Fruit fly (Drosophila melanogaster) whole organism, embryonic: ENCODE results near the gene mRpL32.

ENCODE experiments used
- B-H2 ChIP-seq: fragments of 200-800 bp; sonication (Bioruptor generic); optimal IDR thresholded peaks from 2 replicates; lab custom pipeline; 2018; ENCODE audit warnings: missing biosample characterization, mild to moderate bottlenecking, missing genetic modification characterization
- BEAF-32 ChIP-seq: fragments of 200-800 bp; sonication (Bioruptor generic); optimal IDR thresholded peaks from 3 replicates; lab custom pipeline; 2017; ENCODE audit warnings: missing biosample characterization, missing genetic modification characterization, mild to moderate bottlenecking, moderate library complexity, missing genetic modification reagents
- CG10654 ChIP-seq: fragments of 200-800 bp; sonication (Bioruptor generic); optimal IDR thresholded peaks from 2 replicates; lab custom pipeline; 2016; ENCODE audit warnings: missing biosample characterization, missing genetic modification characterization
- CG10959 ChIP-seq: fragments of 200-800 bp; sonication (Bioruptor generic); IDR thresholded peaks from 2 replicates; pipeline ENCODE4 v1.3.6; 2022; ENCODE audit warnings: missing biosample characterization, missing genetic modification characterization
- CG12104 ChIP-seq: fragments of 200-800 bp; sonication (Bioruptor generic); optimal IDR thresholded peaks from 3 replicates; lab custom pipeline; 2016; ENCODE audit warnings: missing biosample characterization, missing genetic modification characterization
- CG13296 ChIP-seq: fragments of 200-800 bp; sonication (Bioruptor generic); optimal IDR thresholded peaks from 3 replicates; lab custom pipeline; 2018; ENCODE audit warnings: missing biosample characterization, mild to moderate bottlenecking, missing genetic modification characterization
- CG14667 ChIP-seq: fragments of 200-800 bp; sonication (Bioruptor generic); IDR thresholded peaks from 2 replicates; pipeline ENCODE4 v1.3.6; 2022; ENCODE audit warnings: missing biosample characterization, missing genetic modification characterization
- CG17361 ChIP-seq: fragments of 200-800 bp; sonication (Bioruptor generic); IDR thresholded peaks from 3 replicates; pipeline ENCODE4 v1.3.6; 2022; ENCODE audit warnings: missing biosample characterization, missing genetic modification characterization
- CG18619 ChIP-seq: fragments of 200-800 bp; sonication (Bioruptor generic); optimal IDR thresholded peaks from 3 replicates; lab custom pipeline; 2017; ENCODE audit warnings: missing biosample characterization, mild to moderate bottlenecking, missing genetic modification characterization
- CG2116 ChIP-seq: fragments of 200-800 bp; sonication (Bioruptor generic); optimal IDR thresholded peaks from 3 replicates; lab custom pipeline; 2018; ENCODE audit warnings: missing biosample characterization, mild to moderate bottlenecking, missing genetic modification characterization
- CG2199 ChIP-seq: fragments of 200-800 bp; sonication (Bioruptor generic); IDR thresholded peaks from 3 replicates; pipeline ENCODE4 v1.3.6; 2022; ENCODE audit warnings: missing biosample characterization, missing genetic modification characterization
- CG4424 ChIP-seq: fragments of 200-800 bp; sonication (Bioruptor generic); optimal IDR thresholded peaks from 3 replicates; lab custom pipeline; 2016; ENCODE audit warnings: missing biosample characterization, missing genetic modification characterization
- CG6683 ChIP-seq: fragments of 200-800 bp; sonication (Bioruptor generic); optimal IDR thresholded peaks from 2 replicates; lab custom pipeline; 2017; ENCODE audit warnings: missing biosample characterization, mild to moderate bottlenecking, missing genetic modification characterization, missing genetic modification reagents
- CG6689 ChIP-seq: fragments of 200-800 bp; sonication (Bioruptor generic); IDR thresholded peaks from 2 replicates; pipeline ENCODE4 v1.3.6; 2022; ENCODE audit warnings: missing biosample characterization, missing genetic modification characterization
- CG8388 ChIP-seq: fragments of 200-800 bp; sonication (Bioruptor generic); optimal IDR thresholded peaks from 2 replicates; lab custom pipeline; 2019; ENCODE audit warnings: missing biosample characterization, mild to moderate bottlenecking, missing genetic modification characterization, moderate library complexity
- D ChIP-seq, 2 experiments: fragments of 200-800 bp in 1 of 2; fragments of >200 bp in 1 of 2; sonication (Bioruptor generic) in 1 of 2; optimal IDR thresholded peaks; 2 replicates in 1 of 2; 3 replicates in 1 of 2; lab custom pipeline; 2017; ENCODE audit warnings: mild to moderate bottlenecking in 1 of 2, missing biosample characterization in 1 of 2, missing genetic modification characterization in 1 of 2, missing genetic modification reagents in 1 of 2
- D19B ChIP-seq: fragments of 200-800 bp; sonication (Bioruptor generic); optimal IDR thresholded peaks from 2 replicates; lab custom pipeline; 2017; ENCODE audit warnings: missing biosample characterization, mild to moderate bottlenecking, missing genetic modification characterization
- Dll ChIP-seq: fragments of 200-800 bp; sonication (Bioruptor generic); IDR thresholded peaks from 4 replicates; pipeline ENCODE4 v1.3.6; 2022; ENCODE audit warnings: missing biosample characterization, missing genetic modification characterization; ENCODE audit not compliant: partially characterized antibody
- H15 ChIP-seq: fragments of 200-800 bp; sonication (Bioruptor generic); IDR thresholded peaks from 3 replicates; pipeline ENCODE4 v1.3.6; 2022; ENCODE audit warnings: missing biosample characterization, missing genetic modification characterization
- Lim3 ChIP-seq: fragments of 200-800 bp; sonication (Bioruptor generic); IDR thresholded peaks from 2 replicates; pipeline ENCODE4 v1.3.6; 2022; ENCODE audit warnings: missing biosample characterization, missing genetic modification characterization
- Med ChIP-seq: fragments of 200-800 bp; sonication (Bioruptor generic); peaks from one replicate; lab custom pipeline; 2016; ENCODE audit warnings: missing biosample characterization, missing genetic modification characterization, mild to moderate bottlenecking, inconsistent platforms, moderate library complexity
- NC2β ChIP-seq: fragments of 200-800 bp; sonication (Bioruptor generic); optimal IDR thresholded peaks from 2 replicates; lab custom pipeline; 2016; ENCODE audit warnings: missing biosample characterization, missing genetic modification characterization
- Nf-YC ChIP-seq: fragments of 200-800 bp; optimal IDR thresholded peaks from 3 replicates; lab custom pipeline; 2019; ENCODE audit warnings: missing biosample characterization, mild to moderate bottlenecking, missing genetic modification characterization, moderate library complexity
- Pdp1 ChIP-seq, 2 experiments: fragments of 200-800 bp; sonication (Bioruptor generic); optimal IDR thresholded peaks; 3 replicates each; lab custom pipeline; 2016; ENCODE audit warnings: missing biosample characterization in 2 of 2, missing genetic modification characterization in 2 of 2, mild to moderate bottlenecking in 1 of 2, moderate library complexity in 1 of 2
- Side ChIP-seq: fragments of 200-800 bp; sonication (Bioruptor generic); optimal IDR thresholded peaks from 2 replicates; lab custom pipeline; 2016; ENCODE audit warnings: missing biosample characterization, missing genetic modification characterization
- Spps ChIP-seq: fragments of 200-800 bp; sonication (Bioruptor generic); optimal IDR thresholded peaks from 2 replicates; lab custom pipeline; 2018; ENCODE audit warnings: missing biosample characterization, mild to moderate bottlenecking, missing genetic modification characterization
- TFAM ChIP-seq: fragments of 200-800 bp; sonication (Bioruptor generic); optimal IDR thresholded peaks from 2 replicates; lab custom pipeline; 2017; ENCODE audit warnings: missing biosample characterization, missing genetic modification characterization, inconsistent platforms
- Taf1 ChIP-seq: fragments of 200-800 bp; sonication (Bioruptor generic); IDR thresholded peaks from 2 replicates; pipeline ENCODE4 v1.3.6; 2022; ENCODE audit warnings: missing biosample characterization, missing genetic modification characterization
- ase ChIP-seq: fragments of 200-800 bp; sonication (Bioruptor generic); IDR thresholded peaks from 3 replicates; pipeline ENCODE4 v1.3.6; 2022; ENCODE audit warnings: missing biosample characterization, missing genetic modification characterization
- chinmo ChIP-seq: fragments of 200-800 bp; sonication (Bioruptor generic); IDR thresholded peaks from 4 replicates; pipeline ENCODE4 v1.3.6; 2022; ENCODE audit warnings: missing biosample characterization, missing genetic modification characterization; ENCODE audit not compliant: partially characterized antibody
- dati ChIP-seq: fragments of 200-800 bp; sonication (Bioruptor generic); IDR thresholded peaks from 2 replicates; pipeline ENCODE4 v1.3.6; 2022; ENCODE audit warnings: missing biosample characterization, missing genetic modification characterization
- dimm ChIP-seq: fragments of 200-800 bp; sonication (Bioruptor generic); IDR thresholded peaks from 2 replicates; pipeline ENCODE4 v1.3.6; 2022; ENCODE audit warnings: missing biosample characterization, missing genetic modification characterization
- exex ChIP-seq: fragments of 200-800 bp; sonication (Bioruptor generic); optimal IDR thresholded peaks from 4 replicates; lab custom pipeline; 2018; ENCODE audit warnings: missing biosample characterization, mild to moderate bottlenecking, missing genetic modification characterization, moderate library complexity
- nau ChIP-seq: fragments of 200-800 bp; sonication (Bioruptor generic); optimal IDR thresholded peaks from 3 replicates; lab custom pipeline; 2017; ENCODE audit warnings: missing biosample characterization, mild to moderate bottlenecking, missing genetic modification characterization, missing genetic modification reagents
- odd ChIP-seq: fragments of 200-800 bp; sonication (Bioruptor generic); optimal IDR thresholded peaks from 2 replicates; lab custom pipeline; 2017; ENCODE audit warnings: missing biosample characterization, mild to moderate bottlenecking, missing genetic modification characterization
- prd ChIP-seq, 3 experiments: fragments of >200 bp in 2 of 3; fragments of 200-800 bp in 1 of 3; sonication (Bioruptor generic) in 1 of 3; optimal IDR thresholded peaks in 2 of 3; IDR thresholded peaks in 1 of 3; 2 replicates in 2 of 3; 3 replicates in 1 of 3; pipeline versions ENCODE4 v1.3.6 to Lab custom; 2017 to 2022; ENCODE audit warnings: missing biosample characterization in 1 of 3, missing genetic modification characterization in 1 of 3
- pzg ChIP-seq: fragments of 200-800 bp; sonication (Bioruptor generic); optimal IDR thresholded peaks from 3 replicates; lab custom pipeline; 2018; ENCODE audit warnings: missing biosample characterization, mild to moderate bottlenecking, missing genetic modification characterization, moderate library complexity
- run ChIP-seq: fragments of 200-800 bp; sonication (Bioruptor generic); optimal IDR thresholded peaks from 3 replicates; lab custom pipeline; 2018; ENCODE audit warnings: missing biosample characterization, mild to moderate bottlenecking, missing genetic modification characterization
- sens ChIP-seq: fragments of 200-800 bp; sonication (Bioruptor generic); peaks from one replicate; lab custom pipeline; 2016; ENCODE audit warnings: missing biosample characterization, missing genetic modification characterization
- shn ChIP-seq: fragments of 200-800 bp; sonication (Bioruptor generic); optimal IDR thresholded peaks from 3 replicates; lab custom pipeline; 2016; ENCODE audit warnings: missing biosample characterization, missing genetic modification characterization
- stwl ChIP-seq: fragments of 200-800 bp; sonication (Bioruptor generic); optimal IDR thresholded peaks from 3 replicates; lab custom pipeline; 2018; ENCODE audit warnings: missing biosample characterization, mild to moderate bottlenecking, missing genetic modification characterization, moderate library complexity
- tgo ChIP-seq: fragments of 200-800 bp; sonication (Bioruptor generic); IDR thresholded peaks from 3 replicates; pipeline ENCODE4 v1.3.6; 2022; ENCODE audit warnings: missing biosample characterization, missing genetic modification characterization
- tll ChIP-seq, 2 experiments: fragments of 200-800 bp in 1 of 2; fragments of >200 bp in 1 of 2; sonication (Bioruptor generic) in 1 of 2; optimal IDR thresholded peaks; 2 replicates each; lab custom pipeline; 2017 to 2019; ENCODE audit warnings: missing biosample characterization in 2 of 2, missing genetic modification characterization in 2 of 2, mild to moderate bottlenecking in 1 of 2, moderate library complexity in 1 of 2
- twi ChIP-seq: fragments of 200-800 bp; optimal IDR thresholded peaks from 2 replicates; lab custom pipeline; 2019; ENCODE audit warnings: missing biosample characterization, mild to moderate bottlenecking, missing genetic modification characterization, moderate library complexity
- tx ChIP-seq: fragments of 200-800 bp; sonication (Bioruptor generic); optimal IDR thresholded peaks from 2 replicates; lab custom pipeline; 2016; ENCODE audit warnings: missing biosample characterization, missing genetic modification characterization
- vfl ChIP-seq: fragments of 200-800 bp; sonication (Bioruptor generic); optimal IDR thresholded peaks from 2 replicates; lab custom pipeline; 2016; ENCODE audit warnings: missing biosample characterization, missing genetic modification characterization
- wor ChIP-seq: fragments of 200-800 bp; sonication (Bioruptor generic); IDR thresholded peaks from 2 replicates; pipeline ENCODE4 v1.3.6; 2022; ENCODE audit warnings: missing biosample characterization, missing genetic modification characterization
- zf30C ChIP-seq: fragments of 200-800 bp; sonication (Bioruptor generic); optimal IDR thresholded peaks from 3 replicates; lab custom pipeline; 2018; ENCODE audit warnings: missing biosample characterization, mild to moderate bottlenecking, missing genetic modification characterization

mRpL32 gene

DNA sequence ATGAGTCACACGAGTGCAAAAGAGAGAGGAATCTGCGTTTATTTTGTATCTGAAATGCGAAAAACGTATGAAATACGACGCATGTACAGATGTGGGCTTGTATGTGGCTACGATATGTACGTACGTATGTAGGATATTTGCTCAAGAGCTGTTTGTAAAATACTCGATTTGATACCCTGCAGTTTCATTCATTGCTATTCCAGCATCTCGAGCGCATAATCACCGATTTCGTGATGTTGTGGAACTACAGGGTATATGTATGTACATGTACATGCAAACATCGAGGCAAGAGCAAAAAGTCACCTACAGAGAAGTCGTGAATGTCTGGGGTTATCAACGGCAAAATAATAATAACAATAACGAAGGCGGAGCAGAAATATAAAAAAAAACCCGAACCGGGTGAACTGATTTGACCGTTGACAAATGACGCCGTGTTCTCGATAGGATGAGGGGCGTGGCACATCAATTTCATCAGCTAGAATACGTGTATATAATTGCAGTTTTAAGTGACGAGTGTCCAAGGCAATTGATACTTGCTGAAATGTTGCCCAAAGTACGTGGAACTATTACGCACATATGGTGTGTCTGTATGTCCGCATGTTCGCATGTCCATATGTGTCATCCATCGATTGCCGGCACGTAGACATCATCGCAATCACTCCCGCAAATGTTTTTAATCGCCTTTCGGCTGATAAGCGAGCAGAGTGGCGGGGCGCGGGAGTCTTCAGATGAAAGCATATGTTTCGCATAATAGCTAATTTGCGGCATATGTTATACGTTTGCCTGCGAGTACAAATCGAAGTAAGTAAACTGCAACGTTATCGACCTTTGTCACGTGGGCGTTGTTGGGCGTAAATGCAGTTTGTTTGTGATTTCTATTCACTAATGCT, 28.5 kb upstream of the mRpL32 start:
- peak; percentile 80 for TF ChIP-seq exex (tag; lab: Kevin White, UChicago)
- no peak for TF ChIP-seq stwl (tag; lab: Kevin White, UChicago)
- no peak for TF ChIP-seq dati (GFP tag; lab: Robert Waterston, UW)
- 0 out of 4 replicates have a peak, but pooled peaks have one; percentile 1 for TF ChIP-seq Dll (GFP tag; lab: Robert Waterston, UW)
- no peak for TF ChIP-seq pzg (GFP tag; lab: Kevin White, UChicago)
- TF ChIP-seq CG10654, result no peak
- TF ChIP-seq vfl, result no peak
- no peak for TF ChIP-seq CG4424
- no peak for TF ChIP-seq nau
- no peak for TF ChIP-seq CG10959 (GFP tag; lab: Robert Waterston, UW)
- no peak for TF ChIP-seq shn (GFP tag; lab: Kevin White, UChicago)
- no peak for TF ChIP-seq Lim3 (GFP tag; lab: Robert Waterston, UW)
- TF ChIP-seq tx (GFP tag; lab: Kevin White, UChicago), result no peak
- TF ChIP-seq CG18619 (GFP tag; lab: Kevin White, UChicago), result no peak
- TF ChIP-seq twi (tag; lab: Kevin White, UChicago), result peak; percentile 49
- no peak for TF ChIP-seq CG6683 (GFP tag; lab: Kevin White, UChicago)
- TF ChIP-seq CG14667 (GFP tag; lab: Robert Waterston, UW), result no peak
- TF ChIP-seq odd, result no peak
- TF ChIP-seq CG8388 (GFP tag; lab: Kevin White, UChicago), result no peak
- TF ChIP-seq tgo (GFP tag; lab: Robert Waterston, UW), result no peak
- peak; percentile 87 for TF ChIP-seq D19B (GFP tag; lab: Kevin White, UChicago)
- TF ChIP-seq Nf-YC (tag; lab: Kevin White, UChicago), result no peak
- TF ChIP-seq H15, result no peak
- no peak for TF ChIP-seq TFAM (GFP tag; lab: Kevin White, UChicago)
- no peak for TF ChIP-seq ase (GFP tag; lab: Robert Waterston, UW)
- no peak for TF ChIP-seq prd (optimal IDR thresholded peaks at IDR 0.05; lab: Kevin White, UChicago)
- TF ChIP-seq prd (GFP tag; IDR thresholded peaks at IDR 0.05; lab: Robert Waterston, UW), result no peak
- no peak for TF ChIP-seq chinmo
- TF ChIP-seq CG2199 (GFP tag; lab: Robert Waterston, UW), result no peak
- TF ChIP-seq Taf1 (GFP tag; lab: Robert Waterston, UW), result no peak
- TF ChIP-seq run (tag; lab: Kevin White, UChicago), result no peak
- no peak for TF ChIP-seq dimm (GFP tag; lab: Robert Waterston, UW)
- no peak for TF ChIP-seq CG13296 (GFP tag; lab: Kevin White, UChicago)
- no peak for TF ChIP-seq CG17361 (GFP tag; lab: Robert Waterston, UW)
- TF ChIP-seq zf30C, result no peak
- no peak for TF ChIP-seq NC2β (GFP tag; lab: Kevin White, UChicago)
- TF ChIP-seq Med (GFP tag; lab: Kevin White, UChicago), result peak; percentile 62
- no peak for TF ChIP-seq Side (GFP tag; lab: Kevin White, UChicago)
- TF ChIP-seq tll (GFP tag; optimal IDR thresholded peaks at IDR 0.05; lab: Kevin White, UChicago), result no peak
- no peak for TF ChIP-seq CG6689
- TF ChIP-seq B-H2, result no peak
- TF ChIP-seq Spps (tag; lab: Kevin White, UChicago), result no peak
- TF ChIP-seq sens, result peak; percentile 42
- no peak for TF ChIP-seq wor (GFP tag; lab: Robert Waterston, UW)
- no peak for TF ChIP-seq CG12104 (GFP tag; lab: Kevin White, UChicago)
- TF ChIP-seq BEAF-32 (GFP tag; lab: Kevin White, UChicago), result no peak
- no peak for TF ChIP-seq CG2116 (GFP tag; lab: Kevin White, UChicago)
- peak in 1 of 2 experiments; percentile 22 for TF ChIP-seq Pdp1 (GFP tag; optimal IDR thresholded peaks at IDR 0.05; lab: Kevin White, UChicago)
- TF ChIP-seq D (optimal IDR thresholded peaks at IDR 0.05; lab: Kevin White, UChicago), result no peak
- TF ChIP-seq D (GFP tag; optimal IDR thresholded peaks at IDR 0.05; lab: Kevin White, UChicago), result no peak
